Fruit fly (Drosophila melanogaster) Kc167 (cell line): Measurements from ENCODE around the gene ebd1.

Source experiments
- Myc ChIP-seq: fragments of >200 bp; optimal IDR thresholded peaks from 2 replicates; lab custom pipeline; 2017; ENCODE audit warnings: missing external identifiers
- Sin3A ChIP-seq: fragments of >200 bp; optimal IDR thresholded peaks from 2 replicates; lab custom pipeline; 2018; ENCODE audit warnings: missing external identifiers
- insv ChIP-seq: fragments of >200 bp; optimal IDR thresholded peaks from 3 replicates; lab custom pipeline; 2018; ENCODE audit warnings: missing external identifiers
- psq ChIP-seq: fragments of >200 bp; optimal IDR thresholded peaks from 2 replicates; lab custom pipeline; 2017; ENCODE audit warnings: missing external identifiers

DNA sequence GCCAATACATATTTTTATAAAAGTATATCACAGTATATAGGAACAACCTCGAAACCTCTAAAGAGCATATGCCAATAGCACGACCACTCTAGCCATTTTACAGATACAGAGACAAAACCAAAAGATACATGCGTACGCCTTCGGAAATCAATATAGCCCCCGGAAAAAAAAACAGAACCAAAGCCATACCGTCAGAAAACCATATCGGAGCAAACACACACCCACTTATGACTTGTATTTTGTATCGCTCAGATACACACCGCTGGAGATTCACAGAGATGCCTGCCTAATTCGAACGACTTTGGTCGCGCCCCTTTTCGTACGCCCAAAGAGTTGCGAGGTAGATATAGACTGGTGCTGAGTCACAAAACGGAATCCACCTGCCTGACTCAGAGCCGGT is 10.2 kb upstream of the ebd1 start:
- no peak for TF ChIP-seq insv (lab: Kevin White, UChicago)
- TF ChIP-seq psq: no peak
- no peak for TF ChIP-seq Myc (lab: Kevin White, UChicago)
- no peak for TF ChIP-seq Sin3A
